Worm (Caenorhabditis elegans) whole organism, mixed stage, embryonic: Measurements from ENCODE around the gene F47B7.4.

ENCODE experiments used
- ces-1 ChIP-seq: fragments of 150-350 bp; optimal IDR thresholded peaks from 2 replicates; lab custom pipeline; 2014; ENCODE audit warnings: missing biosample characterization, missing genetic modification reagents, missing genetic modification characterization
- lsy-2 ChIP-seq: fragments of 150-350 bp; optimal IDR thresholded peaks from 2 replicates; lab custom pipeline; 2014; ENCODE audit warnings: missing biosample characterization, missing genetic modification characterization
- mab-5 ChIP-seq: fragments of 150-350 bp; optimal IDR thresholded peaks from 2 replicates; lab custom pipeline; 2014; ENCODE audit warnings: missing biosample characterization, missing genetic modification characterization
- pha-4 ChIP-seq: fragments of 150-350 bp; optimal IDR thresholded peaks from 2 replicates; lab custom pipeline; 2018; ENCODE audit warnings: missing biosample characterization, missing genetic modification reagents, missing genetic modification characterization
- snpc-4 ChIP-seq: fragments of 150-350 bp; optimal IDR thresholded peaks from 2 replicates; lab custom pipeline; 2014; ENCODE audit warnings: missing biosample characterization, missing genetic modification characterization
- tbx-8 ChIP-seq: fragments of 200-800 bp; sonication (Bioruptor generic); optimal IDR thresholded peaks from 2 replicates; lab custom pipeline; 2018; ENCODE audit warnings: mild to moderate bottlenecking, missing genetic modification characterization, moderate library complexity, missing compliant biosample characterization
- unc-39 ChIP-seq: fragments of 150-350 bp; optimal IDR thresholded peaks from 2 replicates; lab custom pipeline; 2014; ENCODE audit warnings: missing biosample characterization, missing genetic modification characterization
- unc-62 ChIP-seq: fragments of 150-350 bp; optimal IDR thresholded peaks from 2 replicates; lab custom pipeline; 2014; ENCODE audit warnings: missing biosample characterization, missing genetic modification reagents, missing genetic modification characterization

- TF ChIP-seq ces-1 (GFP tag; lab: Kevin White, UChicago) (no peak), tbx-8 (GFP tag; lab: Kevin White, UChicago) (no peak), unc-62 (GFP tag; lab: Kevin White, UChicago) (no peak), mab-5 (no peak), pha-4 (no peak), unc-39 (no peak), snpc-4 (tag; lab: Kevin White, UChicago) (no peak), lsy-2 (no peak)
Measured at ce11 chrX:3752443-3752842, 14.0 kb downstream of the F47B7.4 start.
